Worm (Caenorhabditis elegans): ENCODE data around the gene srh-36.

The srh-36 gene

ce11 chrV:2780786-2781185 lies 40.7 kb downstream of the srh-36 start, which contains the start of gene R05D8.11:
Gene R05D8.11 (minus strand): TSS chrV:2780886.
- TF ChIP-seq elt-3 (tag; optimal IDR thresholded peaks at IDR 0.05) (peak in 1 of 6 experiments; percentile 0), snu-23 (GFP tag; optimal IDR thresholded peaks at IDR 0.05) (no peak)

- TF ChIP-seq nhr-85 (tag) (no peak), fkh-8 (tag; optimal IDR thresholded peaks at IDR 0.05) (peak; percentile 59)
These were observed 47.4 kb downstream of the srh-36 start, which contains the start of gene srj-18 for ce11 chrV:2774042-2774441. Gene srj-18 (plus strand): TSS chrV:2774342.

- TF ChIP-seq fkh-8 (tag; optimal IDR thresholded peaks at IDR 0.05) (no peak), elt-2 (tag; optimal IDR thresholded peaks at IDR 0.05) (no peak), blmp-1 (tag; optimal IDR thresholded peaks at IDR 0.05) (no peak), C04F5.9 (tag; optimal IDR thresholded peaks at IDR 0.05) (no peak), elt-3 (tag; optimal IDR thresholded peaks at IDR 0.05) (no peak), lir-3 (tag; optimal IDR thresholded peaks at IDR 0.05; ENCODE audit: poor library complexity) (no peak)
These were observed 49.9 kb downstream of the srh-36 start, which contains the start of gene srh-56 for ce11 chrV:2771560-2771959. Gene srh-56 (plus strand): TSS chrV:2771860.

- TF ChIP-seq nhr-85 (tag) (peak; percentile 64), snpc-4 (tag; optimal IDR thresholded peaks at IDR 0.05) (no peak)
These were observed 51.7 kb downstream of the srh-36 start, which contains the start of gene dhs-15 for ce11 chrV:2769754-2770153. Gene dhs-15 (minus strand): TSS chrV:2769854.
